Worm (Caenorhabditis elegans) whole organism, dauer: ENCODE measurements around the gene R09B5.11.

Experiments used
- unc-62 ChIP-seq: sonication (generic microtip); optimal IDR thresholded peaks from 2 replicates; lab custom pipeline; 2017; ENCODE audit warnings: missing biosample characterization, missing genetic modification reagents, missing genetic modification characterization

The R09B5.11 gene

DNA sequence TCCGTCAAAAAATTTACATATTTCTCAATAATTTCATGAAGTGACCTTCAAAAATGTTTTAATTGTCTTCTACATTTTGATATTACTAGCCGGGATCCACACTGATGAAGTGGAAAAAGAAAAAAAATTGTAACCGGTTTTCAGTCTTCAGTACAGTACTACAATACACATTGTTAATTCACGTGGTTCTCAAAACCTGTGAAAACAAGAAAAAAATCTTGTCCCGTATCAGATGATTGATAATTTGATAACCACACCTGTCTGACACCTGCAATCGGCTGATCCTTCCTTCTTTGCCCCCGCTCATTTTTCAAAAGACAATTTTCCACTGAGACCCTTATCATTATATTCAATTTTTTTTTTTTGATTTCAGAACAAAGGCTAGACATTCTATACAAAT is at the start of gene R09B5.11:
Gene R09B5.11 (plus strand): TSS at position 374 of the 400 bp plus-strand sequence.
- no peak for TF ChIP-seq unc-62

ce11 chrV:1389838-1390237 is 49.2 kb upstream of the R09B5.11 start:
- no peak for TF ChIP-seq unc-62

DNA sequence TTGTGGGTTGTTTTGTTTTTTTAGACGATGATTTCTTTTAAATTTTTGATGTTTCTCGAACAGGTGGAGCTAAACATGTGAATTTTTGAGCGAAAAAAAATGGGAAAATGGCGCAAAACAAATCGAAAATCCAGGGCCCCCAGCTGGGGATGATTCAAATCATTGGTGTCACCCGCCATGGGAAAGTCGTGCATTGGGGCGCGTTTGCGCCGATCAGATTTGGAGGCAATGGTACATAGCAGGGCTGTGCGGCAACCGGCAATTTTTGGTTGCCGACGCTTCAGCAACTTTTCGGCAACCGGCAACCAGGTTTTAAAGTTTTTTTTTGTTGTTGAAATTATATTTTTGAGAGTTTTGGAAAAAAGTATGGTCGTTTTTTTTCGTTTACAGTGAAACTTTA is 48.6 kb upstream of the R09B5.11 start:
- no peak for TF ChIP-seq unc-62

DNA sequence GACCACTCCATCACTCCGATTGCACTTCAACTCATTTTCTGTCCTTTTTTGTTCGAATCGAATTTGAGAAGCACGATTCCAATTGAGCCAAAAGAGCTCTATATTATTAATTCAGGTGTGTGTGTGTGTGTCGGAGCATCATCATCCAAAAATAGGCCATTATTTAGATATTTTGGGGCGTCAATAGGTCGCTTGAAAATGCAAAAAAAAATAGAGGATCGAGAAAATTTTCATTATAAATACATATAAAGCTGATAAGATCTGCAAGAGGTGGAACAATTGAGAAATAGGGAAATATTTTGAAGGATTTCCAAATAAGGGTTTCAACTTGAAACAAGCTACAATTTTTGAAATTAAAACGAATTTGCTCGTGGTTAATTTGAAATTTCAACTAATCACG is 46.1 kb upstream of the R09B5.11 start, which contains the start of gene Y75B7AR.1:
Gene Y75B7AR.1 (minus strand): TSS at position 101 of the 400 bp plus-strand sequence.
- no peak for TF ChIP-seq unc-62

DNA sequence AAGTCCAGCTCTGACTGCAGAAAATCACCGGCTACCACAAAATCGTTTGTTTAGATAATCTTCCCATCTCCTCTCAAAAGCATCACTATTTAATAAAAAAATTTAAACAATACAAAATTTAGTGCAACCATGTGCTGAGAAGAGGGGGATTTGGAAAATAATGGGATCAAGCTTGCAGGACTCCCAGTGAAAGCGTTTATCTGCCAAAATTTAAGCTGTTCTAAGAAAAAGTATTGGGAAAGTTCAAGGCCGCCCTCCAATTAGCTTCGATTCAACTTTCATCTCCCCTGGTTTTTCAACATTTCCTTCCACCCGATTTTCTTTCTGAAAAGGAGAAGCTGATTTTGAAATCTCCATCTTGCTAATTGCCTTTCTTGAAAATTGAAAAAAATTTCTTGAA is 30.9 kb upstream of the R09B5.11 start:
- no peak for TF ChIP-seq unc-62

- TF ChIP-seq unc-62 = no peak
These were observed 28.3 kb upstream of the R09B5.11 start for ce11 chrV:1410727-1411126.

ce11 chrV:1411459-1411858 is 27.5 kb upstream of the R09B5.11 start, which contains the start of gene snt-5:
Gene snt-5 (minus strand): TSS chrV:1411559.
- TF ChIP-seq unc-62 = no peak

ce11 chrV:1414615-1415433 is 24.2 kb upstream of the R09B5.11 start:
- TF ChIP-seq unc-62 = no peak

DNA sequence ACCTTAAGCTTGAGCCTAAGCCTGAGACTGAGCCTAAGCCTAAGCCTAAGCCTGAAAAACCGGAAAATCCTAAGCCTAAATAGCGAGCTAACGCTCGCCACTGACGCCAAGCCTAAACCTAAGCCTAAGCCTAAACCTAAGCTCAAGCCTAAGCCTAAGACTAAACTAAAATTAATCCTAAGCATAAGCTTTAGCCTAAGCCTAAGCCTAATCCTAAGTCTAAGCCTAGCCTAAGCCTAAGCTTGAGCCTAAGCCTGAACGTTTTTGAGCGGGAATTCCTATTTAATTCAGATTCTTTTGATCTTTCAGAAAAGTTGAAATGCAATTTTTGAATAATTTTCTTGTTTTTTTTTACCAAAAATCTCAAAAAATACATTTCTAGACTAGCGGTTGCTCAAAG is 22.9 kb upstream of the R09B5.11 start:
- TF ChIP-seq unc-62 = no peak

DNA sequence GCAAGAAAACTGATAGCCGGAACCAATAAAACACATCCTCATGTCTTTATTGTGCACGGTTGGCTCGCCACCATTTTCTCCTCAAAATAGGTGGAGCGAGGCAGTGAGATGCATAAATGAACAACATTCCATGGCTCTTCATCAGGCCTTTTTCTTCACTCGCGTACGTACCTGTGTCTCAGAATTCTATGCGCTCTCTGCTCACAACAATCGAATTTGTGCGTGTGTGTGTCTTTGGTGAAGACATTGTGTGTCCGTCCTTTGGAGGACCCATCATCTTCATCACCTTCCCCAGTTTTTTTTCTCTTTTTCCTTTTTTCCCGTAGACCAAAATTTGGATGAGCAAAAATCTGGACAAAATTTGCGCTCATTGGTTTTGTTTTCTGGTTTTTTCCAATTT is 16.7 kb upstream of the R09B5.11 start:
- no peak for TF ChIP-seq unc-62

DNA sequence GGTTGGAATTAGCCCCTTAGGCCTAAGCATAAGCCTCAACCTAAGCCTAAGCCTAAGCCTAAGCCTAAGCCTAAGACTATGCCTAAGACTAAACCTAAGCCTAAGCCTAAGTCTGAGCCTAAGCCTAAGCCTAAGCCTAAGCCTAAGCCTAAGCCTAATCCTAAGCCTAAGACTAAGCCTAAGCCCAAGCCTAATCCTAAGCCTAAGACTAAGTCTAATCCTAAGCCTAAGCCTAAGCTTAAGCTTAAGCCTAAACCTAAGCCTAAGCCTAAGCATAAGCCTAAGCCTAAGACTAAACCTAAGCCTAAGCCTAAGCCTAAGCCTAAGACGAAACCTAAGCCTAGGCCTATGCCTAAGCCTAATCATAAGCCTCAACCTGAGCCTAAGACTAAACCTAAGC is 15.7 kb upstream of the R09B5.11 start:
- TF ChIP-seq unc-62 = no peak

- TF ChIP-seq unc-62 = no peak
These were observed 13.4 kb upstream of the R09B5.11 start, which contains the start of gene R12A1.3 for ce11 chrV:1425595-1425994. Gene R12A1.3 (minus strand): TSS chrV:1425794.

ce11 chrV:1431702-1432187 is 7.3 kb upstream of the R09B5.11 start, which contains the start of gene ges-1:
Gene ges-1 (minus strand): TSS chrV:1432137.
- TF ChIP-seq unc-62 = no peak

DNA sequence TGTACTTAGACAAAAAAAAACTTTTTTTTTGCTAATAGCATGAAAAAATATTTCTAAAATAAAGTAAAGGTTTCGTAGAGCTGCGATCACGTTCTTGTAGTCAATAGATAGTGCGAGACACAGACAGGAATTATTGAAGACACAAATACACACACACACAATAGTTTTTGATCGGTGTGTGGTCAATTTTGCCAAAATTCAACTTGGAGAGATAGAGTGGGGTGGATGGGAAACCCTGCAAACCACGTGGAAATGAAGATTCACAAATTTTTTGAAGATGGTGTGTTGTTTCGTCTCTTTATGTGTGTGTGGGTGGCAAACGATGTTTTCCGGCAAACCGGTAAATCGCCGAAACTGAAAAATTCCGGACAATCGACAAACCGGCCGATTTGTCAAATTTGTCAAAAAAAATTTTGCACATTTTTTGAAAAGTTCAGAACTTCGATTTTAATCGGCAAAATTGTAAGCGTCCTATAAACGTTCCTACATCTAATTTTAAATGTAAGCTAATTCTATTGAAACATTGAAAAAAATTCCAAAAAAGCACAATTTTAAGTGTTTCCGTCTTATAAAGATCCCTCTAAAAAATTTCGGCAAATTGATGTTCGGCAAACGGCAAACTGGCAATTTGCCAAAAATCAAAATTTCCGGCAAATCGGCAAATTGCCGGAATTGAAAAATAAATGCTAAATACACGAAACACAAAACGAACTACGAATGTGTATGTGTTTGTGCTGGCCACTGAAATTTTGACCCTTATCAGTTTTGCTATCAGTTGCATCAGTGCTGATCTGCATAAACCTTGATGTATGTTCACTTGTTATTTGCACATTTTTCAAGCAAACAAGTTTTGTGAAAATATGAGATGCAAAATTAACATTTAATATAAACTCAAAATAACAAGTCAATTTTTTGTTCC is 6.2 kb upstream of the R09B5.11 start:
- no peak for TF ChIP-seq unc-62

DNA sequence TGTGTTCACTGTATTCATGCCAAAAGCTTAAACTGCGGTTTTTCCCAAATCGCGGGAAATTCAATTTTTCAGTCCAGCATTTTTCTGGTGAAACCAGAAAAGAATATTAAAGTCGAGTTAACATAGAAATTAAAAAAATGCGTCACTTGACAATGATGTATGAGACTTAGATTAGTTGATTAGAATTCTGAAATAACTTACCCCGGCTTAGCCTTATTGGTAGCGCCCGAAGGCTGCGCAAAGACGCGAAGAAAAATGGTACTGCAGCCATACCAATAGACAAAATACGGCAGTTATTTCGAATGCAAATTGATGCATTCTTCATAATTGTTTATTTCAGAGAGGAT is 5.6 kb upstream of the R09B5.11 start:
- TF ChIP-seq unc-62 = no peak

DNA sequence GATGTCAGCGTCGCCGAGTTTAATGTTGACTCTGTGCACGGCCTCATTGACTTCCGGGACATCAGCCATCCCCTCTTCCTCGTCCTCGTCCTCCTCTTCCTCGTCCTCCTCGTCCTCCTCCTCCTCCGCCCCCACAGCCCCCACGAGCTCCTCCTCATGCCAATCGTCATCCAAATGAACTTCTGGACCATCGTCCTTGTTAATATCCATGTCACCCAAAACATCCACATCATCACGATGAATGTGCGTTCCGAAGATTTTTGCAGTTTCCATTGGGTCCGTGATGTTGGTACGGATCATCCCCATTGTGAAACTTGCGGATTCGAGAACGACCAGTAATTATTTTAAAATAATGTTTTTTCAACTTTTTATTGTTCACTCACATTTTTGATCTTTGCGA is 4.6 kb upstream of the R09B5.11 start:
- no peak for TF ChIP-seq unc-62

DNA sequence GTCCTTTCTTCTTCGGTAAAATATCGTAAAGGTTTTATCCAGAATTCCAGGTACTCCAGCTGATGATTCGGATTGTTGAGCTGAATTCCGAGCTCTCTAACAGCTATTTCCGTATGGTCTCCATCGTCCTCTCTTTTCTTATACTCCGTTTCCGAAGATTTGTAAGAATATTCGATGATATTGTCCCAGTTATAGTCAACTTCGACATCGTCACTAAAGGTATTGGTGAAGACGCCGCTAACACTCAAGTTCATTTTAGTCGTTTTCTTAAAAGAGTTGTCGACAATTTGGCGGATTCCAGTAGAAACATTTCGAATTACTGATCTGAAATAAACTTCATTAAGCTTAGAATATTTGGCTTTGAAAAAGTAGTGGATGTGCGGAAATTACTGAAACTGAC is 3.9 kb upstream of the R09B5.11 start:
- no peak for TF ChIP-seq unc-62
